Worm (Caenorhabditis elegans) whole organism, L2 larva: ENCODE measurements around the gene idhg-1.

Experiments
- C34F6.9 ChIP-seq: fragments of 150-350 bp; optimal IDR thresholded peaks from 2 replicates; lab custom pipeline; 2014; ENCODE audit warnings: missing biosample characterization, missing genetic modification characterization
- F13H6.1 ChIP-seq: sonication (generic microtip); optimal IDR thresholded peaks from 2 replicates; lab custom pipeline; 2016; ENCODE audit warnings: missing genetic modification characterization, missing compliant biosample characterization
- R02D3.7 ChIP-seq: fragments of 150-350 bp; optimal IDR thresholded peaks from 2 replicates; lab custom pipeline; 2014; ENCODE audit warnings: missing biosample characterization, missing genetic modification characterization
- Y55F3AM.14 ChIP-seq: fragments of 200-800 bp; sonication (Bioruptor generic); optimal IDR thresholded peaks from 2 replicates; lab custom pipeline; 2018; ENCODE audit warnings: mild to moderate bottlenecking, missing genetic modification characterization, missing compliant biosample characterization
- ZK546.5 ChIP-seq: sonication (generic microtip); optimal IDR thresholded peaks from 2 replicates; lab custom pipeline; 2017; ENCODE audit warnings: missing biosample characterization, missing genetic modification characterization
- alr-1 ChIP-seq: fragments of 150-350 bp; optimal IDR thresholded peaks from 2 replicates; lab custom pipeline; 2014; ENCODE audit warnings: missing biosample characterization, missing genetic modification characterization
- aly-2 ChIP-seq: fragments of 150-350 bp; optimal IDR thresholded peaks from 2 replicates; lab custom pipeline; 2014; ENCODE audit warnings: missing biosample characterization, missing genetic modification characterization
- ama-1 ChIP-seq: fragments of 150-350 bp; optimal IDR thresholded peaks from 2 replicates; lab custom pipeline; 2018; ENCODE audit warnings: inconsistent platforms
- blmp-1 ChIP-seq: sonication (generic microtip); optimal IDR thresholded peaks from 2 replicates; lab custom pipeline; 2017; ENCODE audit warnings: missing genetic modification characterization, mild to moderate bottlenecking, missing compliant biosample characterization, antibody characterized with exemption, moderate library complexity; ENCODE audit not compliant: insufficient read depth
- ceh-82 ChIP-seq: fragments of 150-350 bp; optimal IDR thresholded peaks from 2 replicates; lab custom pipeline; 2014; ENCODE audit warnings: missing biosample characterization, missing genetic modification characterization
- crh-2 ChIP-seq: sonication (generic microtip); optimal IDR thresholded peaks from 2 replicates; lab custom pipeline; 2017; ENCODE audit warnings: missing biosample characterization, missing genetic modification characterization
- dmd-4 ChIP-seq: sonication (generic microtip); optimal IDR thresholded peaks from 2 replicates; lab custom pipeline; 2017; ENCODE audit warnings: missing biosample characterization, missing genetic modification characterization
- egl-27 ChIP-seq: sonication (generic microtip); optimal IDR thresholded peaks from 3 replicates; lab custom pipeline; 2017; ENCODE audit warnings: missing biosample characterization, missing genetic modification reagents, missing genetic modification characterization
- elt-1 ChIP-seq: fragments of 150-350 bp; optimal IDR thresholded peaks from 2 replicates; lab custom pipeline; 2014; ENCODE audit warnings: missing biosample characterization, missing genetic modification characterization
- fos-1 ChIP-seq: fragments of 150-350 bp; optimal IDR thresholded peaks from 2 replicates; lab custom pipeline; 2014; ENCODE audit warnings: missing biosample characterization, missing genetic modification characterization
- gmeb-1 ChIP-seq: fragments of 150-350 bp; optimal IDR thresholded peaks from 2 replicates; lab custom pipeline; 2014; ENCODE audit warnings: missing biosample characterization, missing genetic modification characterization
- lin-11 ChIP-seq: fragments of 150-350 bp; sonication (generic microtip); optimal IDR thresholded peaks from 2 replicates; lab custom pipeline; 2014; ENCODE audit warnings: missing biosample characterization, missing genetic modification characterization, inconsistent platforms, mixed read lengths
- lin-13 ChIP-seq: fragments of 150-350 bp; optimal IDR thresholded peaks from 2 replicates; lab custom pipeline; 2014; ENCODE audit warnings: missing biosample characterization, missing genetic modification reagents, missing genetic modification characterization
- lin-39 ChIP-seq: fragments of 150-350 bp; optimal IDR thresholded peaks from 2 replicates; lab custom pipeline; 2014; ENCODE audit warnings: missing biosample characterization, missing genetic modification reagents, missing genetic modification characterization
- lsy-2 ChIP-seq, 2 experiments: fragments of 150-350 bp in 1 of 2; sonication (generic microtip) in 1 of 2; optimal IDR thresholded peaks; 2 replicates each; lab custom pipeline; 2014 to 2017; ENCODE audit warnings: missing biosample characterization in 2 of 2, missing genetic modification characterization in 2 of 2
- mbf-1 ChIP-seq: sonication (generic microtip); optimal IDR thresholded peaks from 2 replicates; lab custom pipeline; 2017; ENCODE audit warnings: missing biosample characterization, missing genetic modification characterization
- mdl-1 ChIP-seq, 2 experiments: fragments of 150-350 bp in 1 of 2; sonication (generic microtip) in 1 of 2; optimal IDR thresholded peaks; 2 replicates each; lab custom pipeline; 2017; ENCODE audit warnings: missing biosample characterization in 2 of 2, missing genetic modification characterization in 2 of 2
- nhr-11 ChIP-seq: fragments of 150-350 bp; optimal IDR thresholded peaks from 2 replicates; lab custom pipeline; 2014; ENCODE audit warnings: missing biosample characterization, missing genetic modification characterization
- nhr-129 ChIP-seq: fragments of 150-350 bp; optimal IDR thresholded peaks from 2 replicates; lab custom pipeline; 2014; ENCODE audit warnings: missing biosample characterization, missing genetic modification characterization
- nhr-21 ChIP-seq: fragments of 150-350 bp; optimal IDR thresholded peaks from 2 replicates; lab custom pipeline; 2014; ENCODE audit warnings: missing biosample characterization, missing genetic modification characterization
- nhr-23 ChIP-seq: fragments of 150-350 bp; optimal IDR thresholded peaks from 2 replicates; lab custom pipeline; 2014; ENCODE audit warnings: missing biosample characterization, missing genetic modification reagents, missing genetic modification characterization
- nhr-237 ChIP-seq: fragments of 150-350 bp; optimal IDR thresholded peaks from 2 replicates; lab custom pipeline; 2014; ENCODE audit warnings: missing biosample characterization, missing genetic modification characterization
- nhr-6 ChIP-seq: fragments of 150-350 bp; optimal IDR thresholded peaks from 2 replicates; lab custom pipeline; 2014; ENCODE audit warnings: missing biosample characterization, missing genetic modification characterization
- nhr-77 ChIP-seq: fragments of 150-350 bp; optimal IDR thresholded peaks from 2 replicates; lab custom pipeline; 2014; ENCODE audit warnings: missing biosample characterization, missing genetic modification characterization
- peb-1 ChIP-seq: fragments of 150-350 bp; optimal IDR thresholded peaks from 2 replicates; lab custom pipeline; 2014; ENCODE audit warnings: missing biosample characterization, missing genetic modification characterization
- sem-4 ChIP-seq: fragments of 150-350 bp; optimal IDR thresholded peaks from 2 replicates; lab custom pipeline; 2014; ENCODE audit warnings: missing biosample characterization, missing genetic modification reagents, missing genetic modification characterization
- skn-1 ChIP-seq: sonication (generic microtip); optimal IDR thresholded peaks from 2 replicates; lab custom pipeline; 2017; ENCODE audit warnings: missing biosample characterization, missing genetic modification characterization
- sma-9 ChIP-seq, 2 experiments: fragments of 150-350 bp in 1 of 2; sonication (generic microtip) in 1 of 2; optimal IDR thresholded peaks; 2 replicates each; lab custom pipeline; 2014 to 2016; ENCODE audit warnings: missing genetic modification characterization in 2 of 2, mild to moderate bottlenecking in 1 of 2, missing biosample characterization in 1 of 2, missing compliant biosample characterization in 1 of 2, missing genetic modification reagents in 1 of 2, moderate library complexity in 1 of 2
- snpc-4 ChIP-seq: fragments of 150-350 bp; optimal IDR thresholded peaks from 2 replicates; lab custom pipeline; 2014; ENCODE audit warnings: missing biosample characterization, missing genetic modification characterization
- unc-55 ChIP-seq: fragments of 150-350 bp; sonication (generic microtip); optimal IDR thresholded peaks from 3 replicates; lab custom pipeline; 2014; ENCODE audit warnings: missing biosample characterization, missing genetic modification reagents, missing genetic modification characterization
- ztf-1 ChIP-seq: fragments of 200-800 bp; sonication (Bioruptor generic); conservative IDR thresholded peaks from 2 replicates; pipeline ENCODE4 v1.3.6; 2022; ENCODE audit warnings: missing genetic modification characterization, missing compliant biosample characterization
- ztf-11 ChIP-seq: sonication (generic microtip); optimal IDR thresholded peaks from 2 replicates; lab custom pipeline; 2017; ENCODE audit warnings: missing biosample characterization, missing genetic modification characterization
- ztf-4 ChIP-seq: fragments of 150-350 bp; optimal IDR thresholded peaks from 2 replicates; lab custom pipeline; 2014; ENCODE audit warnings: missing biosample characterization, missing genetic modification characterization

idhg-1 gene

ce11 chrIII:4530968-4531367, 37.6 kb upstream of the idhg-1 start:
- no peak for TF ChIP-seq ztf-11 (tag; lab: Kevin White, UChicago)

- TF ChIP-seq F13H6.1 (tag; lab: Kevin White, UChicago) (no peak), snpc-4 (tag; lab: Kevin White, UChicago) (no peak), alr-1 (tag; lab: Kevin White, UChicago) (no peak), lin-13 (GFP tag; lab: Kevin White, UChicago) (no peak), aly-2 (tag; lab: Kevin White, UChicago) (no peak), ceh-82 (tag; lab: Kevin White, UChicago) (no peak), fos-1 (tag; lab: Kevin White, UChicago) (peak; percentile 70), ZK546.5 (tag; lab: Kevin White, UChicago) (no peak), Y55F3AM.14 (no peak), crh-2 (tag; lab: Kevin White, UChicago) (peak; percentile 58), nhr-6 (tag; lab: Kevin White, UChicago) (no peak), blmp-1 (tag; lab: Kevin White, UChicago) (no peak), lin-11 (tag; lab: Kevin White, UChicago) (no peak), nhr-21 (no peak), ztf-11 (tag; lab: Kevin White, UChicago) (no peak), ztf-1 (GFP tag; lab: Robert Waterston, UW) (no peak), nhr-237 (tag; lab: Kevin White, UChicago) (no peak), ztf-4 (tag; lab: Kevin White, UChicago) (no peak), ama-1 (lab: Kevin White, UChicago) (no peak), sma-9 (GFP tag; optimal IDR thresholded peaks at IDR 0.05; lab: Kevin White, UChicago) (peak; percentile 40), sma-9 (tag; optimal IDR thresholded peaks at IDR 0.05; lab: Kevin White, UChicago) (no peak), peb-1 (no peak), C34F6.9 (no peak), R02D3.7 (tag; lab: Kevin White, UChicago) (no peak), elt-1 (no peak), nhr-23 (tag; lab: Kevin White, UChicago) (no peak), egl-27 (tag; lab: Kevin White, UChicago) (no peak), nhr-129 (tag; lab: Kevin White, UChicago) (peak; percentile 38)
- TF ChIP-seq, all 48 proteins: peak for 4
These were observed 28.0 kb upstream of the idhg-1 start, which contains the start of gene ugt-62 for ce11 chrIII:4540604-4541003. Gene ugt-62 (minus strand): TSS chrIII:4540623.

ce11 chrIII:4542362-4542931, 26.1 kb upstream of the idhg-1 start, which contains the start of the genes mrps-34 and cisd-3.1:
Gene mrps-34 (minus strand): TSS chrIII:4542452.
Gene cisd-3.1 (plus strand): TSS chrIII:4542881.
- peak; percentile 4 for TF ChIP-seq F13H6.1 (tag; lab: Kevin White, UChicago)
- TF ChIP-seq elt-1 = no peak
- peak in 1 of 2 experiments; percentile 18 for TF ChIP-seq lsy-2 (tag; optimal IDR thresholded peaks at IDR 0.05; lab: Kevin White, UChicago)
- no peak for TF ChIP-seq dmd-4
- TF ChIP-seq mbf-1 (tag; lab: Kevin White, UChicago) = no peak
- TF ChIP-seq unc-55 (GFP tag; lab: Kevin White, UChicago) = peak; percentile 41
- no peak for TF ChIP-seq sem-4
- no peak for TF ChIP-seq ztf-4 (tag; lab: Kevin White, UChicago)
- TF ChIP-seq crh-2 (tag; lab: Kevin White, UChicago) = peak; percentile 4
- TF ChIP-seq nhr-77 (tag; lab: Kevin White, UChicago) = no peak
- no peak for TF ChIP-seq nhr-11 (tag; lab: Kevin White, UChicago)
- TF ChIP-seq gmeb-1 = peak; percentile 42
- TF ChIP-seq egl-27 (tag; lab: Kevin White, UChicago) = no peak
- TF ChIP-seq, all 48 proteins: peak for 5

ce11 chrIII:4544959-4545358, 23.6 kb upstream of the idhg-1 start, which contains the start of gene M88.3:
Gene M88.3 (minus strand): TSS chrIII:4545059.
- TF ChIP-seq ceh-82 (tag; lab: Kevin White, UChicago) = no peak
- TF ChIP-seq nhr-23 (tag; lab: Kevin White, UChicago) = no peak
- no peak for TF ChIP-seq lin-11 (tag; lab: Kevin White, UChicago)
- no peak for TF ChIP-seq F13H6.1 (tag; lab: Kevin White, UChicago)
- no peak for TF ChIP-seq lin-13 (GFP tag; lab: Kevin White, UChicago)
- TF ChIP-seq snpc-4 (tag; lab: Kevin White, UChicago) = no peak
- TF ChIP-seq skn-1 (tag; lab: Kevin White, UChicago) = no peak
- no peak for TF ChIP-seq mdl-1 (tag; optimal IDR thresholded peaks at IDR 0.05; lab: Kevin White, UChicago)
- TF ChIP-seq elt-1 = no peak
- no peak for TF ChIP-seq aly-2 (tag; lab: Kevin White, UChicago)
- no peak for TF ChIP-seq lin-39 (tag; lab: Kevin White, UChicago)
- TF ChIP-seq ztf-4 (tag; lab: Kevin White, UChicago) = no peak
- TF ChIP-seq gmeb-1 = no peak
- no peak for TF ChIP-seq crh-2 (tag; lab: Kevin White, UChicago)
